Worm (Caenorhabditis elegans) whole organism, young adult: ENCODE data around the gene ppt-1.

Experiments used
- B0019.2 ChIP-seq: fragments of 200-800 bp; sonication (Bioruptor generic); conservative IDR thresholded peaks from 2 replicates; pipeline ENCODE4 v1.3.6; 2022; ENCODE audit warnings: missing genetic modification reagents, missing genetic modification characterization, missing compliant biosample characterization
- F55B11.4 ChIP-seq: sonication (generic microtip); optimal IDR thresholded peaks from 2 replicates; lab custom pipeline; 2016; ENCODE audit warnings: missing compliant biosample characterization, missing genetic modification characterization, borderline replicate concordance; ENCODE audit not compliant: insufficient read depth
- F57A8.1 ChIP-seq: fragments of 200-800 bp; sonication (Bioruptor generic); optimal IDR thresholded peaks from 2 replicates; lab custom pipeline; 2018; ENCODE audit warnings: mild to moderate bottlenecking, missing genetic modification characterization, moderate library complexity, missing compliant biosample characterization
- Y53G8AR.9 ChIP-seq: fragments of 200-800 bp; sonication (Bioruptor generic); conservative IDR thresholded peaks from 2 replicates; pipeline ENCODE4 v1.3.6; 2022; ENCODE audit warnings: missing genetic modification reagents, missing genetic modification characterization, missing compliant biosample characterization
- Y95B8A.8 ChIP-seq: fragments of 200-800 bp; sonication (Bioruptor generic); IDR thresholded peaks from 2 replicates; pipeline ENCODE4 v1.3.6; 2022; ENCODE audit warnings: missing genetic modification reagents, missing genetic modification characterization, missing compliant biosample characterization
- atf-7 ChIP-seq: sonication (generic microtip); optimal IDR thresholded peaks from 2 replicates; lab custom pipeline; 2017; ENCODE audit warnings: mild to moderate bottlenecking, missing genetic modification characterization, missing compliant biosample characterization
- attf-5 ChIP-seq: fragments of 200-800 bp; sonication (Bioruptor generic); optimal IDR thresholded peaks from 2 replicates; lab custom pipeline; 2018; ENCODE audit warnings: mild to moderate bottlenecking, missing genetic modification characterization, missing compliant biosample characterization
- ceh-100 ChIP-seq: fragments of 200-800 bp; sonication (Bioruptor generic); IDR thresholded peaks from 2 replicates; pipeline ENCODE4 v1.3.6; 2022; ENCODE audit warnings: missing genetic modification reagents, missing genetic modification characterization, missing compliant biosample characterization
- egrh-3 ChIP-seq: fragments of 200-800 bp; sonication (Bioruptor generic); IDR thresholded peaks from 2 replicates; pipeline ENCODE4 v1.3.6; 2022; ENCODE audit warnings: missing genetic modification reagents, missing genetic modification characterization, missing compliant biosample characterization
- fkh-3 ChIP-seq: sonication (generic microtip); optimal IDR thresholded peaks from 2 replicates; lab custom pipeline; 2016; ENCODE audit warnings: mild to moderate bottlenecking, missing genetic modification characterization, missing compliant biosample characterization
- hlh-26 ChIP-seq: fragments of 200-800 bp; sonication (Bioruptor generic); conservative IDR thresholded peaks from 2 replicates; pipeline ENCODE4 v1.3.6; 2022; ENCODE audit warnings: missing genetic modification reagents, missing genetic modification characterization, missing compliant biosample characterization
- hmg-1.2 ChIP-seq: fragments of 200-800 bp; sonication (Bioruptor generic); IDR thresholded peaks from 2 replicates; pipeline ENCODE4 v1.3.6; 2022; ENCODE audit warnings: missing genetic modification reagents, missing genetic modification characterization, missing compliant biosample characterization
- hrde-1 ChIP-seq: sonication (generic microtip); optimal IDR thresholded peaks from 2 replicates; lab custom pipeline; 2016; ENCODE audit warnings: missing genetic modification characterization, mild to moderate bottlenecking, missing compliant biosample characterization, moderate library complexity, missing genotype, missing genetic modification reagents, borderline replicate concordance
- lin-26 ChIP-seq: fragments of 200-800 bp; sonication (Bioruptor generic); IDR thresholded peaks from 2 replicates; pipeline ENCODE4 v1.3.6; 2022; ENCODE audit warnings: missing genetic modification reagents, missing genetic modification characterization, missing compliant biosample characterization
- lin-35 ChIP-seq, 3 experiments: fragments of 150-350 bp in 2 of 3; sonication (generic microtip) in 1 of 3; optimal IDR thresholded peaks; 2 replicates each; lab custom pipeline; 2014 to 2018; ENCODE audit warnings: missing biosample characterization in 3 of 3, missing genetic modification characterization in 3 of 3, missing genetic modification reagents in 3 of 3
- madf-6 ChIP-seq: fragments of 200-800 bp; sonication (Bioruptor generic); IDR thresholded peaks from 2 replicates; pipeline ENCODE4 v1.3.6; 2022; ENCODE audit warnings: missing genetic modification reagents, missing genetic modification characterization, missing compliant biosample characterization
- nfya-2 ChIP-seq: fragments of 200-800 bp; sonication (Bioruptor generic); IDR thresholded peaks from 2 replicates; pipeline ENCODE4 v1.3.6; 2022; ENCODE audit warnings: missing genetic modification reagents, missing genetic modification characterization, missing compliant biosample characterization
- nfyb-1 ChIP-seq: fragments of 200-800 bp; sonication (Bioruptor generic); IDR thresholded peaks from 2 replicates; pipeline ENCODE4 v1.3.6; 2022; ENCODE audit warnings: missing genetic modification reagents, missing genetic modification characterization, missing compliant biosample characterization
- nhr-120 ChIP-seq: fragments of 200-800 bp; sonication (Bioruptor generic); IDR thresholded peaks from 2 replicates; pipeline ENCODE4 v1.3.6; 2022; ENCODE audit warnings: missing genetic modification characterization, missing compliant biosample characterization
- nhr-80 ChIP-seq: sonication (generic microtip); optimal IDR thresholded peaks from 2 replicates; lab custom pipeline; 2016; ENCODE audit warnings: missing genetic modification characterization, missing compliant biosample characterization
- rec-8 ChIP-seq, 2 experiments: sonication (generic microtip); optimal IDR thresholded peaks; 2 replicates each; lab custom pipeline; 2016; ENCODE audit warnings: mild to moderate bottlenecking in 2 of 2, missing genetic modification characterization in 2 of 2, missing genetic modification reagents in 2 of 2, missing genotype in 2 of 2, missing biosample characterization in 1 of 2, missing compliant biosample characterization in 1 of 2, moderate library complexity in 1 of 2
- snpc-1.1 ChIP-seq: sonication (generic microtip); optimal IDR thresholded peaks from 2 replicates; lab custom pipeline; 2017; ENCODE audit warnings: missing genetic modification characterization, mild to moderate bottlenecking, missing compliant biosample characterization, antibody characterized with exemption, moderate library complexity, missing genotype, missing genetic modification reagents; ENCODE audit not compliant: insufficient read depth
- snpc-1.3 ChIP-seq: sonication (generic microtip); optimal IDR thresholded peaks from 2 replicates; lab custom pipeline; 2017; ENCODE audit warnings: missing genetic modification characterization, mild to moderate bottlenecking, missing compliant biosample characterization, antibody characterized with exemption, moderate library complexity, missing genotype, missing genetic modification reagents; ENCODE audit not compliant: insufficient read depth
- snpc-3.4 ChIP-seq: sonication (generic microtip); optimal IDR thresholded peaks from 2 replicates; lab custom pipeline; 2017; ENCODE audit warnings: missing genetic modification characterization, mild to moderate bottlenecking, missing compliant biosample characterization, antibody characterized with exemption, moderate library complexity, missing genotype, missing genetic modification reagents
- snpc-4 ChIP-seq, 5 experiments: fragments of 150-350 bp in 1 of 5; sonication (generic microtip) in 4 of 5; optimal IDR thresholded peaks; 2 replicates each; lab custom pipeline; 2014 to 2018; ENCODE audit warnings: missing genetic modification characterization in 5 of 5, missing biosample characterization in 3 of 5, antibody characterized with exemption in 2 of 5, mild to moderate bottlenecking in 2 of 5, missing compliant biosample characterization in 2 of 5, missing genotype in 2 of 5, moderate library complexity in 2 of 5, missing genetic modification reagents in 1 of 5
- somi-1 ChIP-seq: fragments of 200-800 bp; sonication (Bioruptor generic); optimal IDR thresholded peaks from 2 replicates; lab custom pipeline; 2018; ENCODE audit warnings: mild to moderate bottlenecking, missing genetic modification characterization, missing compliant biosample characterization
- tlf-1 ChIP-seq: fragments of 200-800 bp; sonication (Bioruptor generic); optimal IDR thresholded peaks from 2 replicates; lab custom pipeline; 2018; ENCODE audit warnings: mild to moderate bottlenecking, missing genetic modification characterization, missing compliant biosample characterization
- xnd-1 ChIP-seq: sonication (generic microtip); optimal IDR thresholded peaks from 2 replicates; lab custom pipeline; 2016; ENCODE audit warnings: missing genotype, missing genetic modification reagents, missing genetic modification characterization, missing compliant biosample characterization
- zim-3 ChIP-seq: sonication (generic microtip); optimal IDR thresholded peaks from 2 replicates; lab custom pipeline; 2017; ENCODE audit warnings: mild to moderate bottlenecking, missing genetic modification characterization, moderate library complexity, missing compliant biosample characterization

Gene ppt-1

ce11 chrV:6626244-6626643, at the start of gene ppt-1:
Gene ppt-1 (minus strand): TSS chrV:6626344.
- TF ChIP-seq Y95B8A.8 (GFP tag; lab: Robert Waterston, UW) (no peak), tlf-1 (GFP tag; lab: Kevin White, UChicago) (no peak), fkh-3 (tag; lab: Kevin White, UChicago) (no peak), snpc-4 (GFP tag; optimal IDR thresholded peaks at IDR 0.05; lab: Kevin White, UChicago) (no peak), snpc-4 (tag; optimal IDR thresholded peaks at IDR 0.05; lab: Kevin White, UChicago) (no peak), lin-26 (GFP tag; lab: Robert Waterston, UW) (no peak), snpc-3.4 (tag; lab: Kevin White, UChicago) (no peak), snpc-1.3 (tag; lab: Kevin White, UChicago) (no peak), egrh-3 (no peak), nfyb-1 (no peak), F55B11.4 (tag; lab: Kevin White, UChicago) (no peak)
- TF ChIP-seq, all 124 proteins: peak for 0

ce11 chrV:6673967-6674366, 47.8 kb upstream of the ppt-1 start, which contains the start of gene cest-31:
Gene cest-31 (plus strand): TSS chrV:6674267.
- no peak for TF ChIP-seq rec-8 (tag; optimal IDR thresholded peaks at IDR 0.05; lab: Kevin White, UChicago)
- TF ChIP-seq Y53G8AR.9 (GFP tag; lab: Robert Waterston, UW), result no peak
- TF ChIP-seq xnd-1, result no peak
- TF ChIP-seq zim-3, result no peak
- no peak for TF ChIP-seq nhr-120
- TF ChIP-seq nfya-2 (GFP tag; lab: Robert Waterston, UW), result no peak
- TF ChIP-seq ceh-100, result no peak
- no peak for TF ChIP-seq atf-7 (tag; lab: Kevin White, UChicago)
- TF ChIP-seq F55B11.4 (tag; lab: Kevin White, UChicago), result no peak
- no peak for TF ChIP-seq madf-6 (GFP tag; lab: Robert Waterston, UW)

DNA sequence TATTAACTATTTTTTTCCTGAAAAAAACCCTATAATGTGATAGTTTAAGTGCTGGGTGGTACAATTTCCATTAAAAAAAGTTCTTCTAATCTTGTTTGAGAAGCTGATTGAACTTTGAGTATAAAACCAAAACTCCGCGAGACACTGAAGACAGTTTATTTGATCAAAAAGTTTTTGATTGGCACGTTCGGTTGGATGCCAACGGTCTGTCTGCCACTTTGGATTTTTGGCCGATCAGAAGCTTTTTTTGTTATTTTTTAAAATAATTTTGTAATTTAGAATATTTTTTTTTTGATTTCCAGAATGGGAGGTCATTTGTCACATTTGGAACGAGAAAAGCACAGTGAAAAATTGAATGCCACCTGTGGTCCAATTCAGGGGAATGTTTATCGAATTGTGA, 43.4 kb upstream of the ppt-1 start, which contains the start of gene cest-28:
cest-28 (plus strand) TSS at position 301 of the 400 bp plus-strand sequence.
- TF ChIP-seq Y53G8AR.9 (GFP tag; lab: Robert Waterston, UW), result no peak
- TF ChIP-seq nhr-80 (tag; lab: Kevin White, UChicago), result peak; percentile 32

DNA sequence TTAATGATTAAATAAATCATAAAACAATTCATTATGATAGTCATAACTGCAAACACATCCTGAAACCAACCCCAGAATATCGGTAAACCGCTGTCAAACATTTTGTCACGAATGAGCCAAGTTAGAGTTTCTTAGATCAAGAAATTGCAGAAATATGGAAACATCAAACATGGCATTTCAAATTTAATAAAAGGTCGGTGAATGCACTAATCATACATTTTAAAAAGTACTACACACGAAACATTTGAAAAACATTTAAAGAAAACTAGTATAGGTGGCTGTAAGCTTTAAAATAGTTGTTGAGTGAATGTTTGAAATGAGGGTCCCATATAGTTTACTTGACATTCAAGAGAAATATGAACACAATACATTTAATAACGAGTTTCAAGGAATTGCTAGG, 42.6 kb upstream of the ppt-1 start, which contains the start of gene str-180:
str-180 (minus strand) TSS at position 101 of the 400 bp plus-strand sequence.
- TF ChIP-seq B0019.2 (GFP tag; lab: Robert Waterston, UW) (no peak), snpc-1.1 (tag; lab: Kevin White, UChicago) (no peak), hmg-1.2 (no peak), F57A8.1 (no peak), lin-35 (GFP tag; optimal IDR thresholded peaks at IDR 0.05; lab: Kevin White, UChicago) (no peak), hrde-1 (tag; lab: Kevin White, UChicago) (no peak), hlh-26 (GFP tag; lab: Robert Waterston, UW) (no peak), attf-5 (no peak), somi-1 (no peak)
- TF ChIP-seq, all 124 proteins: peak for 0

DNA sequence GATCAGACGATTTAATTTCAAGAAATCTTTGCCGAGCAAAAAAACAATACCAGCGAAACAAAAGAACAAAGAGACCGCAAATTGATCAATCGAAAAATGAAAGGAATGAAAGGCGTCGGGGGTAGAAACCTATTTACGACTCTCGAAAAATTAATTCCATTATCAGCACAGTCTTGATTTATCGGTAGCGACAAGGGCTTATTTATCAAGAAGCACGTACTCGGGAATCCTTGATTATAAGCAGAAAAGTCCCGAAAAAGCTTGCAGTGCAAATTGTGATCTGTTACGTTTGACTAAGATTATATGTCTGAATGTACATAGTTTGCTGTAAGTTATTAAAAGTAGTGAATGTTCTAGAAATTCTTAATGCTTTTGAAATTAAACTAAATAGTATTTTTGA, 40.4 kb upstream of the ppt-1 start:
- peak; percentile 33 for TF ChIP-seq nhr-80 (tag; lab: Kevin White, UChicago)
- TF ChIP-seq F55B11.4 (tag; lab: Kevin White, UChicago), result no peak
- TF ChIP-seq zim-3, result no peak
